Fruit fly (Drosophila melanogaster) whole organism, embryonic: ENCODE measurements around the gene CG3662.

ENCODE experiments used
- Atf3 ChIP-seq: fragments of 200-800 bp; sonication (Bioruptor generic); optimal IDR thresholded peaks from 3 replicates; lab custom pipeline; 2016; ENCODE audit warnings: missing biosample characterization, missing genetic modification characterization
- Awh ChIP-seq: fragments of 200-800 bp; sonication (Bioruptor generic); IDR thresholded peaks from 2 replicates; pipeline ENCODE4, ENCODE4 v1.3.6; 2022; ENCODE audit warnings: missing biosample characterization, missing genetic modification characterization
- CG11247 ChIP-seq: fragments of 200-800 bp; sonication (Bioruptor generic); IDR thresholded peaks from 2 replicates; pipeline ENCODE4 v1.3.6; 2022; ENCODE audit warnings: missing biosample characterization, missing genetic modification characterization
- CG12104 ChIP-seq: fragments of 200-800 bp; sonication (Bioruptor generic); optimal IDR thresholded peaks from 3 replicates; lab custom pipeline; 2016; ENCODE audit warnings: missing biosample characterization, missing genetic modification characterization
- CG12219 ChIP-seq: fragments of 200-800 bp; sonication (Bioruptor generic); optimal IDR thresholded peaks from 3 replicates; lab custom pipeline; 2018; ENCODE audit warnings: missing biosample characterization, mild to moderate bottlenecking, missing genetic modification characterization
- CG14860 ChIP-seq: fragments of 200-800 bp; sonication (Bioruptor generic); IDR thresholded peaks from 3 replicates; pipeline ENCODE4 v1.3.6; 2022; ENCODE audit warnings: missing biosample characterization, missing genetic modification characterization; ENCODE audit not compliant: partially characterized antibody
- CG16779 ChIP-seq: fragments of 200-800 bp; sonication (Bioruptor generic); IDR thresholded peaks from 2 replicates; pipeline ENCODE4 v1.3.6; 2022; ENCODE audit warnings: missing biosample characterization, missing genetic modification characterization
- CG2199 ChIP-seq: fragments of 200-800 bp; sonication (Bioruptor generic); IDR thresholded peaks from 3 replicates; pipeline ENCODE4 v1.3.6; 2022; ENCODE audit warnings: missing biosample characterization, missing genetic modification characterization
- CG30020 ChIP-seq: fragments of 200-800 bp; optimal IDR thresholded peaks from 2 replicates; lab custom pipeline; 2019; ENCODE audit warnings: missing biosample characterization, mild to moderate bottlenecking, missing genetic modification characterization, moderate library complexity
- CG31441 ChIP-seq: fragments of 200-800 bp; sonication (Bioruptor generic); IDR thresholded peaks from 2 replicates; pipeline ENCODE4 v1.3.6; 2022; ENCODE audit warnings: missing biosample characterization, missing genetic modification characterization
- CG3163 ChIP-seq: fragments of 200-800 bp; sonication (Bioruptor generic); optimal IDR thresholded peaks from 3 replicates; lab custom pipeline; 2016; ENCODE audit warnings: missing biosample characterization, missing genetic modification characterization
- CG34376 ChIP-seq: fragments of 200-800 bp; sonication (Bioruptor generic); optimal IDR thresholded peaks from 2 replicates; lab custom pipeline; 2018; ENCODE audit warnings: missing biosample characterization, mild to moderate bottlenecking, missing genetic modification characterization
- CG3847 ChIP-seq: fragments of 200-800 bp; sonication (Bioruptor generic); IDR thresholded peaks from 2 replicates; pipeline ENCODE4 v1.3.6; 2022; ENCODE audit warnings: missing biosample characterization, missing genetic modification characterization
- CG7786 ChIP-seq: fragments of 200-800 bp; sonication (Bioruptor generic); optimal IDR thresholded peaks from 2 replicates; lab custom pipeline; 2016; ENCODE audit warnings: missing biosample characterization, missing genetic modification characterization
- CG8359 ChIP-seq: fragments of 200-800 bp; sonication (Bioruptor generic); optimal IDR thresholded peaks from 2 replicates; lab custom pipeline; 2017; ENCODE audit warnings: missing biosample characterization, mild to moderate bottlenecking, missing genetic modification characterization, borderline replicate concordance
- CG9932 ChIP-seq: fragments of 200-800 bp; sonication (Bioruptor generic); IDR thresholded peaks from 2 replicates; pipeline ENCODE4 v1.3.6; 2022; ENCODE audit warnings: missing biosample characterization, missing genetic modification characterization
- CHES-1-like ChIP-seq: fragments of 200-800 bp; sonication (Bioruptor generic); optimal IDR thresholded peaks from 2 replicates; lab custom pipeline; 2016; ENCODE audit warnings: missing biosample characterization, missing genetic modification characterization
- D19B ChIP-seq: fragments of 200-800 bp; sonication (Bioruptor generic); optimal IDR thresholded peaks from 2 replicates; lab custom pipeline; 2017; ENCODE audit warnings: missing biosample characterization, mild to moderate bottlenecking, missing genetic modification characterization
- Dek ChIP-seq: fragments of 200-800 bp; sonication (Bioruptor generic); optimal IDR thresholded peaks from 3 replicates; lab custom pipeline; 2019; ENCODE audit warnings: missing biosample characterization, mild to moderate bottlenecking, missing genetic modification characterization, moderate library complexity
- Dll ChIP-seq: fragments of 200-800 bp; sonication (Bioruptor generic); IDR thresholded peaks from 4 replicates; pipeline ENCODE4 v1.3.6; 2022; ENCODE audit warnings: missing biosample characterization, missing genetic modification characterization; ENCODE audit not compliant: partially characterized antibody
- Ets97D ChIP-seq: fragments of 200-800 bp; sonication (Bioruptor generic); optimal IDR thresholded peaks from 3 replicates; lab custom pipeline; 2016; ENCODE audit warnings: missing biosample characterization, missing genetic modification characterization
- MESR4 ChIP-seq: fragments of 200-800 bp; sonication (Bioruptor generic); optimal IDR thresholded peaks from 2 replicates; lab custom pipeline; 2018; ENCODE audit warnings: missing biosample characterization, mild to moderate bottlenecking, missing genetic modification characterization, moderate library complexity
- Meics ChIP-seq: fragments of 200-800 bp; sonication (Bioruptor generic); optimal IDR thresholded peaks from 2 replicates; lab custom pipeline; 2017; ENCODE audit warnings: missing biosample characterization, mild to moderate bottlenecking, missing genetic modification characterization
- Mrtf ChIP-seq: fragments of 200-800 bp; sonication (Bioruptor generic); IDR thresholded peaks from 3 replicates; pipeline ENCODE4 v1.3.6; 2022; ENCODE audit warnings: missing biosample characterization, missing genetic modification characterization
- PHDP ChIP-seq: fragments of 200-800 bp; sonication (Bioruptor generic); optimal IDR thresholded peaks from 3 replicates; lab custom pipeline; 2018; ENCODE audit warnings: missing biosample characterization, mild to moderate bottlenecking, missing genetic modification characterization, moderate library complexity
- Pdp1 ChIP-seq, 2 experiments: fragments of 200-800 bp; sonication (Bioruptor generic); optimal IDR thresholded peaks; 3 replicates each; lab custom pipeline; 2016; ENCODE audit warnings: missing biosample characterization in 2 of 2, missing genetic modification characterization in 2 of 2, mild to moderate bottlenecking in 1 of 2, moderate library complexity in 1 of 2
- Side ChIP-seq: fragments of 200-800 bp; sonication (Bioruptor generic); optimal IDR thresholded peaks from 2 replicates; lab custom pipeline; 2016; ENCODE audit warnings: missing biosample characterization, missing genetic modification characterization
- abd-A ChIP-seq: fragments of 200-800 bp; sonication (Bioruptor generic); optimal IDR thresholded peaks from 3 replicates; lab custom pipeline; 2019; ENCODE audit warnings: missing biosample characterization, mild to moderate bottlenecking, missing genetic modification characterization, moderate library complexity
- al ChIP-seq: fragments of 200-800 bp; sonication (Bioruptor generic); IDR thresholded peaks from 2 replicates; pipeline ENCODE4 v1.3.6; 2022; ENCODE audit warnings: missing biosample characterization, missing genetic modification characterization
- bowl ChIP-seq: fragments of 200-800 bp; sonication (Bioruptor generic); IDR thresholded peaks from 2 replicates; pipeline ENCODE4 v1.3.6; 2022; ENCODE audit warnings: missing biosample characterization, missing genetic modification characterization
- bsh ChIP-seq, 2 experiments: fragments of 200-800 bp; sonication (Bioruptor generic); optimal IDR thresholded peaks; 2 replicates each; lab custom pipeline; 2017 to 2018; ENCODE audit warnings: mild to moderate bottlenecking in 2 of 2, missing biosample characterization in 2 of 2, missing genetic modification characterization in 2 of 2, moderate library complexity in 1 of 2
- cato ChIP-seq: fragments of 200-800 bp; sonication (Bioruptor generic); optimal IDR thresholded peaks from 2 replicates; lab custom pipeline; 2016; ENCODE audit warnings: missing biosample characterization, missing genetic modification characterization, borderline replicate concordance
- croc ChIP-seq: fragments of 200-800 bp; sonication (Bioruptor generic); conservative IDR thresholded peaks from 3 replicates; pipeline ENCODE4 v1.3.6; 2022; ENCODE audit warnings: missing biosample characterization, missing genetic modification characterization
- dati ChIP-seq: fragments of 200-800 bp; sonication (Bioruptor generic); IDR thresholded peaks from 2 replicates; pipeline ENCODE4 v1.3.6; 2022; ENCODE audit warnings: missing biosample characterization, missing genetic modification characterization
- dpn ChIP-seq, 2 experiments: fragments of 200-800 bp; sonication (Bioruptor generic); optimal IDR thresholded peaks; 3 replicates each; lab custom pipeline; 2016; ENCODE audit warnings: missing biosample characterization in 2 of 2, missing genetic modification characterization in 2 of 2
- ems ChIP-seq: fragments of 200-800 bp; sonication (Bioruptor generic); optimal IDR thresholded peaks from 3 replicates; lab custom pipeline; 2016; ENCODE audit warnings: missing biosample characterization, missing genetic modification characterization
- fu2 ChIP-seq: fragments of 200-800 bp; sonication (Bioruptor generic); optimal IDR thresholded peaks from 2 replicates; lab custom pipeline; 2016; ENCODE audit warnings: missing biosample characterization, missing genetic modification characterization
- grau ChIP-seq: fragments of 200-800 bp; optimal IDR thresholded peaks from 3 replicates; lab custom pipeline; 2019; ENCODE audit warnings: missing biosample characterization, mild to moderate bottlenecking, missing genetic modification characterization, moderate library complexity
- hbn ChIP-seq: fragments of 200-800 bp; sonication (Bioruptor generic); IDR thresholded peaks from 2 replicates; pipeline ENCODE4 v1.3.6; 2022; ENCODE audit warnings: missing biosample characterization, missing genetic modification characterization; ENCODE audit not compliant: partially characterized antibody
- jing ChIP-seq: fragments of 200-800 bp; sonication (Bioruptor generic); optimal IDR thresholded peaks from 2 replicates; lab custom pipeline; 2018; ENCODE audit warnings: missing biosample characterization, mild to moderate bottlenecking, missing genetic modification characterization
- knrl ChIP-seq: fragments of 200-800 bp; sonication (Bioruptor generic); IDR thresholded peaks from 3 replicates; pipeline ENCODE4 v1.3.6; 2022; ENCODE audit warnings: missing biosample characterization, missing genetic modification characterization; ENCODE audit not compliant: partially characterized antibody
- lilli ChIP-seq: fragments of 200-800 bp; sonication (Bioruptor generic); optimal IDR thresholded peaks from 3 replicates; lab custom pipeline; 2016; ENCODE audit warnings: missing biosample characterization, missing genetic modification characterization
- peb ChIP-seq: fragments of 200-800 bp; sonication (Bioruptor generic); IDR thresholded peaks from 2 replicates; pipeline ENCODE4 v1.3.6; 2022; ENCODE audit warnings: missing biosample characterization, missing genetic modification characterization
- pzg ChIP-seq: fragments of 200-800 bp; sonication (Bioruptor generic); optimal IDR thresholded peaks from 3 replicates; lab custom pipeline; 2018; ENCODE audit warnings: missing biosample characterization, mild to moderate bottlenecking, missing genetic modification characterization, moderate library complexity
- sc ChIP-seq, 3 experiments: fragments of >200 bp in 2 of 3; fragments of 200-800 bp in 1 of 3; sonication (Bioruptor generic) in 1 of 3; optimal IDR thresholded peaks; 2 replicates in 2 of 3; 3 replicates in 1 of 3; lab custom pipeline; 2017; ENCODE audit warnings: mild to moderate bottlenecking in 1 of 3, missing biosample characterization in 1 of 3, missing genetic modification characterization in 1 of 3, missing genetic modification reagents in 1 of 3
- schlank ChIP-seq: fragments of 200-800 bp; sonication (Bioruptor generic); optimal IDR thresholded peaks from 2 replicates; lab custom pipeline; 2018; ENCODE audit warnings: missing biosample characterization, mild to moderate bottlenecking, missing genetic modification characterization
- slbo ChIP-seq: fragments of 200-800 bp; sonication (Bioruptor generic); IDR thresholded peaks from 2 replicates; pipeline ENCODE4 v1.3.6; 2022; ENCODE audit warnings: missing biosample characterization, missing genetic modification characterization
- ssp ChIP-seq: fragments of 200-800 bp; sonication (Bioruptor generic); IDR thresholded peaks from 2 replicates; pipeline ENCODE4 v1.3.6; 2022; ENCODE audit warnings: missing biosample characterization, missing genetic modification characterization
- tin ChIP-seq: fragments of 200-800 bp; sonication (Bioruptor generic); optimal IDR thresholded peaks from 3 replicates; lab custom pipeline; 2016; ENCODE audit warnings: missing biosample characterization, missing genetic modification characterization
- trh ChIP-seq: fragments of 200-800 bp; sonication (Bioruptor generic); optimal IDR thresholded peaks from 2 replicates; lab custom pipeline; 2016; ENCODE audit warnings: missing biosample characterization, missing genetic modification characterization

CG3662 gene

DNA sequence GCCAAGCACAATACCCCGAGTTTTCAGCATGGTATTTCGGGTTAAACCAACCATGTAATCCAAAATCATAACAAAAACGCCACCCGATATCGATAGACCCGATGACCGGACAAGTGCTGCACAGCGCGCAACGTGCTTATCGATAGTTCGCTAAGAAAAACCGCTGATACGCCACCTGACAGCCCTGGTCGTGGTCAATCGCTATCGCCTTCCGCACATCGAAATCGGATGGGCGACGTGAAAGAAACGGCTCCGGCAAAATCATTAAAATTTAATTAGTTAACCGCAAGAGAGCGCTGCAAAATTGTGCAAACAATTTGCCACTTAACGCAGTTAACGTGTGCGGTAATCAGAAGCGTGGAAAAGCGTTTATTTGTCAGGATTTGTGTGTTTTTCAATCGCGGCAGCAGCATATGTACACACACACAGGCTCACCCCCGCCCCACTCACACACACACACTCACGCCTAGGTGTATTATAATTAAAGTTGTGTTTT lies 4.7 kb downstream of the CG3662 start, which contains the start of the genes CG3862 and dock (continued):
- peak; percentile 28 for TF ChIP-seq fu2 (GFP tag; lab: Kevin White, UChicago)
- peak; percentile 75 for TF ChIP-seq slbo (GFP tag; lab: Robert Waterston, UW)
- no peak for TF ChIP-seq abd-A (tag; lab: Kevin White, UChicago)
- peak; percentile 54 to 71 for TF ChIP-seq dpn (GFP tag; optimal IDR thresholded peaks at IDR 0.05; lab: Kevin White, UChicago)
- TF ChIP-seq CG14860 (GFP tag; lab: Robert Waterston, UW), result peak; percentile 96
- peak; percentile 91 for TF ChIP-seq knrl (GFP tag; lab: Robert Waterston, UW)
- peak; percentile 85 for TF ChIP-seq Ets97D (GFP tag; lab: Kevin White, UChicago)
- TF ChIP-seq D19B (GFP tag; lab: Kevin White, UChicago), result no peak
- TF ChIP-seq CG31441 (GFP tag; lab: Robert Waterston, UW), result peak; percentile 29; the same call in 1 of the 2 replicates
- peak; percentile 62 for TF ChIP-seq ems (GFP tag; lab: Kevin White, UChicago)
- TF ChIP-seq Dll (GFP tag; lab: Robert Waterston, UW), result peak; percentile 88
- peak; percentile 7 to 46 for TF ChIP-seq bsh (GFP tag; optimal IDR thresholded peaks at IDR 0.05; lab: Kevin White, UChicago)
- TF ChIP-seq Dek, result peak; percentile 36
- TF ChIP-seq croc (GFP tag; lab: Robert Waterston, UW), result no peak
- peak; percentile 66 for TF ChIP-seq CG3847
- no peak for TF ChIP-seq peb (GFP tag; lab: Robert Waterston, UW)
- TF ChIP-seq grau, result peak; percentile 36
- peak; percentile 86 for TF ChIP-seq CG9932 (GFP tag; lab: Robert Waterston, UW)
- 0 out of 2 replicates have a peak, but pooled peaks have one; percentile 33 for TF ChIP-seq al
- peak; percentile 65 for TF ChIP-seq lilli (GFP tag; lab: Kevin White, UChicago)
- no peak for TF ChIP-seq CG2199 (GFP tag; lab: Robert Waterston, UW)
- peak; percentile 58 for TF ChIP-seq CG34376 (GFP tag; lab: Kevin White, UChicago)
- 0 out of 3 replicates have a peak, but pooled peaks have one; percentile 16 for TF ChIP-seq Mrtf (GFP tag; lab: Robert Waterston, UW)
- TF ChIP-seq dati (GFP tag; lab: Robert Waterston, UW), result no peak
- TF ChIP-seq CG30020 (tag; lab: Kevin White, UChicago), result peak; percentile 16
- peak; percentile 35 for TF ChIP-seq Side
- no peak for TF ChIP-seq cato (GFP tag; lab: Kevin White, UChicago)
- TF ChIP-seq jing (GFP tag; lab: Kevin White, UChicago), result no peak
- peak; percentile 82 for TF ChIP-seq CHES-1-like
- TF ChIP-seq ssp (GFP tag; lab: Robert Waterston, UW), result no peak
- TF ChIP-seq bowl (GFP tag; lab: Robert Waterston, UW), result no peak
- peak; percentile 52 to 86 for TF ChIP-seq Pdp1 (GFP tag; optimal IDR thresholded peaks at IDR 0.05; lab: Kevin White, UChicago)
- no peak for TF ChIP-seq CG16779 (GFP tag; lab: Robert Waterston, UW)
- TF ChIP-seq sc (optimal IDR thresholded peaks at IDR 0.05; lab: Kevin White, UChicago), result no peak
- TF ChIP-seq sc (GFP tag; optimal IDR thresholded peaks at IDR 0.05; lab: Kevin White, UChicago), result no peak
- peak; percentile 66 for TF ChIP-seq CG3163
- no peak for TF ChIP-seq trh (GFP tag; lab: Kevin White, UChicago)
- TF ChIP-seq hbn, result peak; percentile 90
- TF ChIP-seq Atf3 (GFP tag; lab: Kevin White, UChicago), result no peak
- TF ChIP-seq MESR4 (GFP tag; lab: Kevin White, UChicago), result peak; percentile 96
- TF ChIP-seq pzg (GFP tag; lab: Kevin White, UChicago), result peak; percentile 98
- peak; percentile 58 for TF ChIP-seq tin (GFP tag; lab: Kevin White, UChicago)
- no peak for TF ChIP-seq schlank (tag; lab: Kevin White, UChicago)
- peak; percentile 50 for TF ChIP-seq CG7786 (GFP tag; lab: Kevin White, UChicago)
- TF ChIP-seq CG8359, result no peak
- peak; percentile 51 for TF ChIP-seq PHDP (tag; lab: Kevin White, UChicago)
- peak; percentile 56; the same call in 1 of the 2 replicates for TF ChIP-seq CG11247 (GFP tag; lab: Robert Waterston, UW)
- no peak for TF ChIP-seq CG12219 (GFP tag; lab: Kevin White, UChicago)
- no peak for TF ChIP-seq CG12104 (GFP tag; lab: Kevin White, UChicago)
- no peak for TF ChIP-seq Awh
- TF ChIP-seq Meics (GFP tag; lab: Kevin White, UChicago), result peak; percentile 50
